Fruit fly (Drosophila melanogaster): ENCODE data around the gene Dys.

The Dys gene

dm6 chr3R:19642092-19642892 lies 181.4 kb downstream of the Dys start, which contains the start of gene subdued (continued):
- TF ChIP-seq Doc2 (GFP tag; IDR thresholded peaks at IDR 0.05) (no peak), tup (GFP tag; optimal IDR thresholded peaks at IDR 0.05) (no peak), nmo (GFP tag; optimal IDR thresholded peaks at IDR 0.05) (no peak), Deaf1 (tag; optimal IDR thresholded peaks at IDR 0.05) (no peak), sr (GFP tag; IDR thresholded peaks at IDR 0.05) (no peak), CG1603 (tag; optimal IDR thresholded peaks at IDR 0.05) (no peak), CG16863 (GFP tag; optimal IDR thresholded peaks at IDR 0.05) (no peak), ci (GFP tag; IDR thresholded peaks at IDR 0.05) (peak; percentile 57; the same call in 1 of the 3 replicates), CG12769 (tag; optimal IDR thresholded peaks at IDR 0.05) (peak; percentile 74), croc (GFP tag; conservative IDR thresholded peaks at IDR 0.05) (0 out of 3 replicates have a peak, but pooled peaks have one; percentile 8), Camta (GFP tag; optimal IDR thresholded peaks at IDR 0.05) (no peak), bab2 (GFP tag; optimal IDR thresholded peaks at IDR 0.05) (no peak), dan (GFP tag; IDR thresholded peaks at IDR 0.05) (no peak), YL-1 (GFP tag; optimal IDR thresholded peaks at IDR 0.05) (peak; percentile 15), pros (GFP tag; optimal IDR thresholded peaks at IDR 0.05) (no peak), nerfin-1 (tag; optimal IDR thresholded peaks at IDR 0.05) (no peak), CG7963 (GFP tag; IDR thresholded peaks at IDR 0.05; ENCODE audit: partially characterized antibody) (no peak), Opbp (GFP tag; IDR thresholded peaks at IDR 0.05; ENCODE audit: partially characterized antibody) (peak; percentile 19; the same call in 2 of the 3 replicates), Hr39 (optimal IDR thresholded peaks at IDR 0.05) (no peak), Kr (GFP tag; optimal IDR thresholded peaks at IDR 0.05) (no peak), kni (GFP tag; optimal IDR thresholded peaks at IDR 0.05) (no peak), sens-2 (GFP tag; IDR thresholded peaks at IDR 0.05) (no peak), cato (GFP tag; optimal IDR thresholded peaks at IDR 0.05; ENCODE audit: borderline replicate concordance) (no peak), CG15479 (GFP tag; optimal IDR thresholded peaks at IDR 0.05) (no peak), CG8944 (GFP tag; optimal IDR thresholded peaks at IDR 0.05) (no peak), B-H2 (GFP tag; optimal IDR thresholded peaks at IDR 0.05) (no peak), CG10321 (GFP tag; IDR thresholded peaks at IDR 0.05) (no peak), CG6254 (GFP tag; optimal IDR thresholded peaks at IDR 0.05) (no peak), CG10959 (GFP tag; IDR thresholded peaks at IDR 0.05) (no peak), CG10274 (GFP tag; optimal IDR thresholded peaks at IDR 0.05) (no peak), gsb (GFP tag; IDR thresholded peaks at IDR 0.05) (no peak), CG4854 (GFP tag; optimal IDR thresholded peaks at IDR 0.05) (no peak), ara (GFP tag; IDR thresholded peaks at IDR 0.05) (0 out of 2 replicates have a peak, but pooled peaks have one; percentile 30), chm (GFP tag; IDR thresholded peaks at IDR 0.05) (no peak; the same call in 1 of the 2 replicates), CG6813 (GFP tag; optimal IDR thresholded peaks at IDR 0.05) (peak; percentile 4), wdn (GFP tag; IDR thresholded peaks at IDR 0.05) (no peak), CG6765 (GFP tag; optimal IDR thresholded peaks at IDR 0.05) (no peak), CG4617 (GFP tag; optimal IDR thresholded peaks at IDR 0.05; ENCODE audit: borderline replicate concordance) (no peak), Antp (GFP tag; optimal IDR thresholded peaks at IDR 0.05) (no peak), Usf (GFP tag; optimal IDR thresholded peaks at IDR 0.05) (no peak), Lhr (GFP tag; optimal IDR thresholded peaks at IDR 0.05) (no peak), TFAM (GFP tag; optimal IDR thresholded peaks at IDR 0.05) (no peak), Dref (GFP tag; IDR thresholded peaks at IDR 0.05) (peak; percentile 75), CG17385 (GFP tag; optimal IDR thresholded peaks at IDR 0.05) (peak; percentile 83), Poxn (GFP tag; IDR thresholded peaks at IDR 0.05) (no peak), Nf-YB (GFP tag; optimal IDR thresholded peaks at IDR 0.05) (no peak), CG8281 (tag; optimal IDR thresholded peaks at IDR 0.05) (no peak), toy (GFP tag; IDR thresholded peaks at IDR 0.05) (no peak), Chrac-16 (GFP tag; optimal IDR thresholded peaks at IDR 0.05) (no peak), pzg (GFP tag; optimal IDR thresholded peaks at IDR 0.05) (peak; percentile 11)
